Fruit fly (Drosophila melanogaster) whole organism, adult: ENCODE measurements around the gene CG9514.
A peak's percentile ranks its signal among the peaks of the same experiment; 100 is the strongest.

Experiments used
- CG11617 ChIP-seq: fragments of 200-800 bp; sonication (Bioruptor generic); optimal IDR thresholded peaks from 2 replicates; lab custom pipeline; 2017; ENCODE audit warnings: mild to moderate bottlenecking, missing biosample characterization, missing genetic modification reagents, missing genetic modification characterization
- CG14711 ChIP-seq: fragments of 200-800 bp; sonication (Bioruptor generic); optimal IDR thresholded peaks from 2 replicates; lab custom pipeline; 2018; ENCODE audit warnings: missing biosample characterization, mild to moderate bottlenecking, missing genetic modification characterization, moderate library complexity
- CG1620 ChIP-seq: fragments of 200-800 bp; sonication (Bioruptor generic); optimal IDR thresholded peaks from 2 replicates; lab custom pipeline; 2016; ENCODE audit warnings: missing biosample characterization, missing genetic modification characterization
- CG33017 ChIP-seq: fragments of 200-800 bp; sonication (Bioruptor generic); optimal IDR thresholded peaks from 2 replicates; lab custom pipeline; 2018; ENCODE audit warnings: missing biosample characterization, mild to moderate bottlenecking, missing genetic modification characterization, moderate library complexity
- CG5204 ChIP-seq: fragments of 200-800 bp; sonication (Bioruptor generic); optimal IDR thresholded peaks from 2 replicates; lab custom pipeline; 2016; ENCODE audit warnings: missing biosample characterization, missing genetic modification characterization
- CG7045 ChIP-seq: fragments of 200-800 bp; sonication (Bioruptor generic); optimal IDR thresholded peaks from 2 replicates; lab custom pipeline; 2017; ENCODE audit warnings: missing biosample characterization, mild to moderate bottlenecking, missing genetic modification characterization
- CG7101 ChIP-seq: fragments of 200-800 bp; sonication (Bioruptor generic); optimal IDR thresholded peaks from 2 replicates; lab custom pipeline; 2018; ENCODE audit warnings: missing biosample characterization, mild to moderate bottlenecking, missing genetic modification characterization, moderate library complexity
- Clk ChIP-seq: fragments of 200-800 bp; sonication (Bioruptor generic); optimal IDR thresholded peaks from 2 replicates; lab custom pipeline; 2017; ENCODE audit warnings: missing biosample characterization, missing genetic modification characterization
- Crg-1 ChIP-seq: fragments of 200-800 bp; sonication (Bioruptor generic); optimal IDR thresholded peaks from 2 replicates; lab custom pipeline; 2016; ENCODE audit warnings: missing biosample characterization, missing genetic modification characterization
- Hr96 ChIP-seq: fragments of 200-800 bp; sonication (Bioruptor generic); optimal IDR thresholded peaks from 2 replicates; lab custom pipeline; 2016; ENCODE audit warnings: missing biosample characterization, missing genetic modification characterization
- Mnt ChIP-seq: fragments of 200-800 bp; sonication (Bioruptor generic); optimal IDR thresholded peaks from 2 replicates; lab custom pipeline; 2016; ENCODE audit warnings: missing biosample characterization, mild to moderate bottlenecking, missing genetic modification characterization
- bab1 ChIP-seq: fragments of 200-800 bp; sonication (Bioruptor generic); optimal IDR thresholded peaks from 3 replicates; lab custom pipeline; 2019; ENCODE audit warnings: missing biosample characterization, mild to moderate bottlenecking, missing genetic modification characterization, moderate library complexity
- cic ChIP-seq: fragments of 200-800 bp; sonication (Bioruptor generic); optimal IDR thresholded peaks from 2 replicates; lab custom pipeline; 2017; ENCODE audit warnings: missing biosample characterization, mild to moderate bottlenecking, missing genetic modification characterization, moderate library complexity
- cnc ChIP-seq, 2 experiments: fragments of >200 bp; optimal IDR thresholded peaks; 2 replicates each; lab custom pipeline; 2017
- kay ChIP-seq: fragments of 200-800 bp; sonication (Bioruptor generic); peaks from one replicate; lab custom pipeline; 2016; ENCODE audit warnings: missing biosample characterization, missing genetic modification characterization, borderline replicate concordance
- ovo ChIP-seq: fragments of 200-800 bp; sonication (Bioruptor generic); optimal IDR thresholded peaks from 2 replicates; lab custom pipeline; 2016; ENCODE audit warnings: missing biosample characterization, missing genetic modification characterization
- pad ChIP-seq: fragments of 200-800 bp; sonication (Bioruptor generic); optimal IDR thresholded peaks from 3 replicates; lab custom pipeline; 2017; ENCODE audit warnings: missing biosample characterization, missing genetic modification characterization, mild to moderate bottlenecking, moderate library complexity, missing genetic modification reagents
- tj ChIP-seq: fragments of 200-800 bp; sonication (Bioruptor generic); optimal IDR thresholded peaks from 3 replicates; lab custom pipeline; 2017; ENCODE audit warnings: missing biosample characterization, mild to moderate bottlenecking, missing genetic modification characterization, moderate library complexity
- toe ChIP-seq: fragments of 200-800 bp; sonication (Bioruptor generic); optimal IDR thresholded peaks from 2 replicates; lab custom pipeline; 2016; ENCODE audit warnings: missing biosample characterization, missing genetic modification characterization

Gene CG9514

dm6 chrX:14896791-14897190 lies at the start of gene CG9514:
CG9514 (minus strand) TSS chrX:14896891.
- TF ChIP-seq Mnt (GFP tag; lab: Kevin White, UChicago) (no peak), CG33017 (no peak), cnc (optimal IDR thresholded peaks at IDR 0.05; lab: Kevin White, UChicago) (no peak), CG11617 (GFP tag; lab: Kevin White, UChicago) (no peak), Clk (GFP tag; lab: Kevin White, UChicago) (no peak), toe (GFP tag; lab: Kevin White, UChicago) (no peak), CG7045 (GFP tag; lab: Kevin White, UChicago) (no peak), Crg-1 (GFP tag; lab: Kevin White, UChicago) (no peak), Hr96 (GFP tag; lab: Kevin White, UChicago) (no peak), bab1 (no peak), kay (GFP tag; lab: Kevin White, UChicago) (no peak), CG7101 (tag; lab: Kevin White, UChicago) (no peak), CG5204 (GFP tag; lab: Kevin White, UChicago) (no peak), pad (GFP tag; lab: Kevin White, UChicago) (no peak)

- no peak for TF ChIP-seq CG7101 (tag; lab: Kevin White, UChicago)
- no peak for TF ChIP-seq Hr96 (GFP tag; lab: Kevin White, UChicago)
- no peak for TF ChIP-seq Clk (GFP tag; lab: Kevin White, UChicago)
- no peak for TF ChIP-seq cic (GFP tag; lab: Kevin White, UChicago)
- TF ChIP-seq CG14711 (tag; lab: Kevin White, UChicago): no peak
- TF ChIP-seq CG11617 (GFP tag; lab: Kevin White, UChicago): no peak
Observed at dm6 chrX:14936250-14936649, 39.6 kb upstream of the CG9514 start.

dm6 chrX:14931296-14931695 lies 34.6 kb upstream of the CG9514 start:
- TF ChIP-seq cic (GFP tag; lab: Kevin White, UChicago) (no peak), Hr96 (GFP tag; lab: Kevin White, UChicago) (no peak), CG5204 (GFP tag; lab: Kevin White, UChicago) (no peak), kay (GFP tag; lab: Kevin White, UChicago) (peak; percentile 50)

- TF ChIP-seq Crg-1 (GFP tag; lab: Kevin White, UChicago) (no peak), Mnt (GFP tag; lab: Kevin White, UChicago) (no peak), ovo (GFP tag; lab: Kevin White, UChicago) (no peak), bab1 (no peak), cnc (optimal IDR thresholded peaks at IDR 0.05; lab: Kevin White, UChicago) (no peak), CG5204 (GFP tag; lab: Kevin White, UChicago) (no peak), cic (GFP tag; lab: Kevin White, UChicago) (peak; percentile 26), CG7101 (tag; lab: Kevin White, UChicago) (no peak)
Observed at dm6 chrX:14929813-14930212, 33.1 kb upstream of the CG9514 start.

dm6 chrX:14928844-14929243 lies 32.2 kb upstream of the CG9514 start, which contains the start of gene CG32591:
CG32591 (minus strand) TSS chrX:14928944.
- no peak for TF ChIP-seq CG33017
- no peak for TF ChIP-seq Hr96 (GFP tag; lab: Kevin White, UChicago)
- TF ChIP-seq cnc (optimal IDR thresholded peaks at IDR 0.05; lab: Kevin White, UChicago): no peak
- TF ChIP-seq cic (GFP tag; lab: Kevin White, UChicago): no peak
- no peak for TF ChIP-seq Clk (GFP tag; lab: Kevin White, UChicago)
- no peak for TF ChIP-seq CG7101 (tag; lab: Kevin White, UChicago)
- no peak for TF ChIP-seq bab1
- no peak for TF ChIP-seq kay (GFP tag; lab: Kevin White, UChicago)
- TF ChIP-seq Crg-1 (GFP tag; lab: Kevin White, UChicago): no peak
- TF ChIP-seq CG1620: no peak
- no peak for TF ChIP-seq pad (GFP tag; lab: Kevin White, UChicago)
- no peak for TF ChIP-seq toe (GFP tag; lab: Kevin White, UChicago)
- no peak for TF ChIP-seq tj
- no peak for TF ChIP-seq CG11617 (GFP tag; lab: Kevin White, UChicago)
- TF ChIP-seq CG14711 (tag; lab: Kevin White, UChicago): no peak

DNA sequence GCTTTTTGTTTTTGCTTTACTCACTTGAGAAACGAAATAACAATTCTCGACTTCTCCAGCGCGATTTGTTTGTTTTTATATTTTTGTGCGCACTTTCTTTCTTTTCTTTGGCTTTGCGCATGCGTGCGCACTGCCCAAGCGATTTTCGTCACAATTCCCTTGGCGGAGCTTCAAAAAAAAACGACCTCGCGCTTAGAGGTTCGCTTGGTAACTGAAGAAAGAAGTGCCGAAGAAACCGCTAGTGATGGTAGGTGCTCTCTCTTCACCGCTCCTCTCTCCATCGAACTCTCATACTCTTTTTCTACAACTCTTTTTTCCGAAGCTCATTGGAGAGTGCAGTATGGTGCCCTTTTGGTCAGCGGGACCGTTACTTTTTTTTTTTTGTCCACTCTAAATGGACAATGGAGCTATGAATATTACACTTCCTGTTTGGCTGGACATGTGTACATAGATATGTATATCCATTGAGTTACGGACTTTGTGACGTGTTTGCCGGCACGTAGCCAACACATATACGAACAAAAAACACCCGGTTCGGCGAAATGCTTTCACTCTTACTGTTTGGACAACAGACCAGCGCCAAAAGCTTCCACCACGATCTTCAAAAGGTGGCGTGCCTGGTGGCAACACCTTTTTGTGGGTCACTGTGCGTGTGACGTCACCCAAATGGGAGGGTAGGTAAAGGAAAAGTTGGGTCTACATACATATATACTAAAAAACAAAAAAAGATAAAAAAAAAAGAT lies 26.8 kb upstream of the CG9514 start, which contains the start of gene CG9503:
CG9503 (minus strand) TSS at position 217 of the 743 bp plus-strand sequence.
- TF ChIP-seq Hr96 (GFP tag; lab: Kevin White, UChicago) (no peak), ovo (GFP tag; lab: Kevin White, UChicago) (peak; percentile 35)
